Fruit fly (Drosophila melanogaster): ENCODE measurements around the gene Prosbeta2R1.

The Prosbeta2R1 gene

dm6 chrX:5768602-5769251, 40.0 kb upstream of the Prosbeta2R1 start (continued):
- TF ChIP-seq CG7357 (GFP tag; IDR thresholded peaks at IDR 0.05), result no peak
- TF ChIP-seq fu2 (GFP tag; optimal IDR thresholded peaks at IDR 0.05), result no peak
- no peak for TF ChIP-seq shn (GFP tag; optimal IDR thresholded peaks at IDR 0.05)
- no peak for TF ChIP-seq ftz-f1 (GFP tag; optimal IDR thresholded peaks at IDR 0.05)
- TF ChIP-seq sens (GFP tag), result peak; percentile 73
- no peak for TF ChIP-seq NfI (GFP tag; optimal IDR thresholded peaks at IDR 0.05)
- TF ChIP-seq Side (GFP tag; optimal IDR thresholded peaks at IDR 0.05), result no peak
- TF ChIP-seq CG11085 (GFP tag; IDR thresholded peaks at IDR 0.05), result no peak
- no peak for TF ChIP-seq CG13424 (tag; optimal IDR thresholded peaks at IDR 0.05)
- TF ChIP-seq Oli (tag; optimal IDR thresholded peaks at IDR 0.05), result no peak
- no peak for TF ChIP-seq Ssrp (tag; optimal IDR thresholded peaks at IDR 0.05)
- TF ChIP-seq CG16813 (GFP tag; IDR thresholded peaks at IDR 0.05; ENCODE audit: partially characterized antibody), result no peak
- no peak for TF ChIP-seq sr (GFP tag; IDR thresholded peaks at IDR 0.05)
- TF ChIP-seq wor (GFP tag; IDR thresholded peaks at IDR 0.05), result no peak
- TF ChIP-seq CG17802 (tag; optimal IDR thresholded peaks at IDR 0.05), result no peak
- no peak for TF ChIP-seq pb (GFP tag; optimal IDR thresholded peaks at IDR 0.05)
- TF ChIP-seq nom (GFP tag; optimal IDR thresholded peaks at IDR 0.05), result peak; percentile 87
- TF ChIP-seq CG34376 (GFP tag; optimal IDR thresholded peaks at IDR 0.05), result no peak
- TF ChIP-seq CG6765 (GFP tag; optimal IDR thresholded peaks at IDR 0.05), result no peak
- TF ChIP-seq kni (GFP tag; optimal IDR thresholded peaks at IDR 0.05), result peak; percentile 53
- no peak for TF ChIP-seq CG17359 (tag; optimal IDR thresholded peaks at IDR 0.05)
- peak; percentile 53 for TF ChIP-seq Blimp-1 (GFP tag; optimal IDR thresholded peaks at IDR 0.05)
- peak in 1 of 2 experiments; percentile 21 for TF ChIP-seq eve (GFP tag; optimal IDR thresholded peaks at IDR 0.05)
- no peak for TF ChIP-seq CG8944 (GFP tag; optimal IDR thresholded peaks at IDR 0.05)
- no peak for TF ChIP-seq ara (GFP tag; IDR thresholded peaks at IDR 0.05)
- no peak for TF ChIP-seq exex (tag; optimal IDR thresholded peaks at IDR 0.05)
- TF ChIP-seq CG16863 (GFP tag; optimal IDR thresholded peaks at IDR 0.05), result no peak
- no peak for TF ChIP-seq cg (GFP tag; optimal IDR thresholded peaks at IDR 0.05)
- no peak for TF ChIP-seq CG15479 (GFP tag; optimal IDR thresholded peaks at IDR 0.05)
- TF ChIP-seq pan (optimal IDR thresholded peaks at IDR 0.05), result no peak
- TF ChIP-seq pan (GFP tag; optimal IDR thresholded peaks at IDR 0.05 in 1 of 2, IDR thresholded peaks at IDR 0.05 in 1 of 2), result no peak
- no peak for TF ChIP-seq grn (GFP tag; optimal IDR thresholded peaks at IDR 0.05)
- peak; percentile 41; the same call in 1 of the 2 replicates for TF ChIP-seq Xrp1 (GFP tag; IDR thresholded peaks at IDR 0.05)
- TF ChIP-seq ATbp (GFP tag; optimal IDR thresholded peaks at IDR 0.05), result peak; percentile 16
- TF ChIP-seq Med (GFP tag), result peak; percentile 8
- no peak for TF ChIP-seq Hmr (GFP tag; optimal IDR thresholded peaks at IDR 0.05)

dm6 chrX:5770730-5771181, 38.0 kb upstream of the Prosbeta2R1 start, which contains the start of gene CG3097:
TSS of gene CG3097 (minus strand) at chrX:5770780.
- TF ChIP-seq ken (GFP tag; IDR thresholded peaks at IDR 0.05), result 0 out of 3 replicates have a peak, but pooled peaks have one; percentile 28
- no peak for TF ChIP-seq CG4730 (GFP tag; IDR thresholded peaks at IDR 0.05)
- peak; percentile 41 for TF ChIP-seq Blimp-1 (GFP tag; optimal IDR thresholded peaks at IDR 0.05)
- 0 out of 2 replicates have a peak, but pooled peaks have one; percentile 10 for TF ChIP-seq Bgb (GFP tag; IDR thresholded peaks at IDR 0.05; ENCODE audit: partially characterized antibody)
- TF ChIP-seq vvl (GFP tag; IDR thresholded peaks at IDR 0.05), result peak; percentile 53; the same call in 1 of the 2 replicates
- peak; percentile 58 for TF ChIP-seq Nf-YB (GFP tag; optimal IDR thresholded peaks at IDR 0.05)
- TF ChIP-seq Hr78 (GFP tag; optimal IDR thresholded peaks at IDR 0.05), result peak in 1 of 2 experiments; percentile 40
- TF ChIP-seq nom (GFP tag; optimal IDR thresholded peaks at IDR 0.05), result peak; percentile 24
- TF ChIP-seq prd (optimal IDR thresholded peaks at IDR 0.05), result no peak
- peak; percentile 21; the same call in 1 of the 3 replicates for TF ChIP-seq prd (GFP tag; IDR thresholded peaks at IDR 0.05)
- peak; percentile 51; the same call in 1 of the 2 replicates for TF ChIP-seq aop (GFP tag; IDR thresholded peaks at IDR 0.05)
- peak; percentile 7 for TF ChIP-seq gsb-n (tag; optimal IDR thresholded peaks at IDR 0.05)
- TF ChIP-seq sr (GFP tag; IDR thresholded peaks at IDR 0.05), result peak; percentile 99
- peak; percentile 24 for TF ChIP-seq Jarid2 (GFP tag; optimal IDR thresholded peaks at IDR 0.05)
- 0 out of 2 replicates have a peak, but pooled peaks have one; percentile 8 for TF ChIP-seq nerfin-2 (GFP tag; IDR thresholded peaks at IDR 0.05; ENCODE audit: partially characterized antibody)
- TF ChIP-seq crol (GFP tag; IDR thresholded peaks at IDR 0.05), result peak; percentile 100
- peak; percentile 85 for TF ChIP-seq CG10321 (GFP tag; IDR thresholded peaks at IDR 0.05)
- no peak for TF ChIP-seq Elba2 (GFP tag; optimal IDR thresholded peaks at IDR 0.05)
